Worm (Caenorhabditis elegans) whole organism, mixed stage, embryonic: ENCODE measurements around the gene F38C2.1.

Experiments
- bed-3 ChIP-seq: fragments of 200-800 bp; sonication (Bioruptor generic); optimal IDR thresholded peaks from 3 replicates; lab custom pipeline; 2018; ENCODE audit warnings: mild to moderate bottlenecking, missing genetic modification characterization, moderate library complexity, missing compliant biosample characterization
- blmp-1 ChIP-seq: fragments of 150-350 bp; optimal IDR thresholded peaks from 2 replicates; lab custom pipeline; 2014; ENCODE audit warnings: missing biosample characterization, missing genetic modification characterization
- ceh-39 ChIP-seq: fragments of 150-350 bp; optimal IDR thresholded peaks from 2 replicates; lab custom pipeline; 2014; ENCODE audit warnings: missing biosample characterization, missing genetic modification characterization
- ceh-43 ChIP-seq: fragments of 200-800 bp; sonication (Bioruptor generic); optimal IDR thresholded peaks from 2 replicates; lab custom pipeline; 2018; ENCODE audit warnings: mild to moderate bottlenecking, missing genetic modification characterization, moderate library complexity, missing compliant biosample characterization
- ceh-83 ChIP-seq: fragments of 200-800 bp; sonication (Bioruptor generic); optimal IDR thresholded peaks from 2 replicates; lab custom pipeline; 2018; ENCODE audit warnings: mild to moderate bottlenecking, missing genetic modification characterization, missing compliant biosample characterization
- ces-1 ChIP-seq: fragments of 150-350 bp; optimal IDR thresholded peaks from 2 replicates; lab custom pipeline; 2014; ENCODE audit warnings: missing biosample characterization, missing genetic modification reagents, missing genetic modification characterization
- drap-1 ChIP-seq: fragments of 200-800 bp; sonication (Bioruptor generic); optimal IDR thresholded peaks from 3 replicates; lab custom pipeline; 2018; ENCODE audit warnings: mild to moderate bottlenecking, missing genetic modification characterization, missing compliant biosample characterization
- elt-3 ChIP-seq: fragments of 150-350 bp; optimal IDR thresholded peaks from 2 replicates; lab custom pipeline; 2014; ENCODE audit warnings: missing biosample characterization, missing genetic modification characterization
- flh-1 ChIP-seq: fragments of 200-800 bp; sonication (Bioruptor generic); optimal IDR thresholded peaks from 2 replicates; lab custom pipeline; 2018; ENCODE audit warnings: mild to moderate bottlenecking, missing genetic modification characterization, moderate library complexity, missing compliant biosample characterization
- ham-2 ChIP-seq: fragments of 200-800 bp; sonication (Bioruptor generic); optimal IDR thresholded peaks from 2 replicates; lab custom pipeline; 2018; ENCODE audit warnings: mild to moderate bottlenecking, missing genetic modification characterization, missing compliant biosample characterization
- hlh-1 ChIP-seq: fragments of 150-350 bp; optimal IDR thresholded peaks from 2 replicates; lab custom pipeline; 2014; ENCODE audit warnings: missing biosample characterization, missing genetic modification reagents, missing genetic modification characterization
- lin-32 ChIP-seq: fragments of 200-800 bp; sonication (Bioruptor generic); optimal IDR thresholded peaks from 2 replicates; lab custom pipeline; 2018; ENCODE audit warnings: mild to moderate bottlenecking, missing genetic modification characterization, missing compliant biosample characterization
- lsy-2 ChIP-seq: fragments of 150-350 bp; optimal IDR thresholded peaks from 2 replicates; lab custom pipeline; 2014; ENCODE audit warnings: missing biosample characterization, missing genetic modification characterization
- mep-1 ChIP-seq: fragments of 150-350 bp; optimal IDR thresholded peaks from 2 replicates; lab custom pipeline; 2017; ENCODE audit warnings: missing biosample characterization, missing genetic modification reagents, missing genetic modification characterization, inconsistent platforms
- mls-2 ChIP-seq: sonication (generic microtip); optimal IDR thresholded peaks from 2 replicates; lab custom pipeline; 2016; ENCODE audit warnings: mild to moderate bottlenecking, missing genetic modification characterization, moderate library complexity, missing compliant biosample characterization
- nhr-2 ChIP-seq: fragments of 150-350 bp; optimal IDR thresholded peaks from 2 replicates; lab custom pipeline; 2014; ENCODE audit warnings: missing biosample characterization, missing genetic modification characterization
- nhr-237 ChIP-seq: fragments of 150-350 bp; optimal IDR thresholded peaks from 2 replicates; lab custom pipeline; 2014; ENCODE audit warnings: missing biosample characterization, missing genetic modification characterization
- nhr-28 ChIP-seq: fragments of 150-350 bp; optimal IDR thresholded peaks from 2 replicates; lab custom pipeline; 2014; ENCODE audit warnings: missing biosample characterization, missing genetic modification characterization
- nhr-76 ChIP-seq: sonication (generic microtip); optimal IDR thresholded peaks from 2 replicates; lab custom pipeline; 2017; ENCODE audit warnings: missing biosample characterization, missing genetic modification characterization
- pha-4 ChIP-seq: fragments of 150-350 bp; optimal IDR thresholded peaks from 2 replicates; lab custom pipeline; 2018; ENCODE audit warnings: missing biosample characterization, missing genetic modification reagents, missing genetic modification characterization
- sem-2 ChIP-seq: fragments of 200-800 bp; sonication (Bioruptor generic); optimal IDR thresholded peaks from 2 replicates; lab custom pipeline; 2018; ENCODE audit warnings: mild to moderate bottlenecking, missing genetic modification characterization, missing compliant biosample characterization
- snpc-4 ChIP-seq: fragments of 150-350 bp; optimal IDR thresholded peaks from 2 replicates; lab custom pipeline; 2014; ENCODE audit warnings: missing biosample characterization, missing genetic modification characterization
- sptf-1 ChIP-seq: sonication (generic microtip); optimal IDR thresholded peaks from 2 replicates; lab custom pipeline; 2017; ENCODE audit warnings: mild to moderate bottlenecking, missing genetic modification characterization, moderate library complexity, missing compliant biosample characterization
- tbx-8 ChIP-seq: fragments of 200-800 bp; sonication (Bioruptor generic); optimal IDR thresholded peaks from 2 replicates; lab custom pipeline; 2018; ENCODE audit warnings: mild to moderate bottlenecking, missing genetic modification characterization, moderate library complexity, missing compliant biosample characterization
- unc-39 ChIP-seq: fragments of 150-350 bp; optimal IDR thresholded peaks from 2 replicates; lab custom pipeline; 2014; ENCODE audit warnings: missing biosample characterization, missing genetic modification characterization
- unc-62 ChIP-seq: fragments of 150-350 bp; optimal IDR thresholded peaks from 2 replicates; lab custom pipeline; 2014; ENCODE audit warnings: missing biosample characterization, missing genetic modification reagents, missing genetic modification characterization
- ztf-11 ChIP-seq: fragments of 150-350 bp; optimal IDR thresholded peaks from 2 replicates; lab custom pipeline; 2014; ENCODE audit warnings: missing biosample characterization, missing genetic modification characterization

F38C2.1 gene

ce11 chrIV:16277291-16277690, 30.1 kb downstream of the F38C2.1 start, which contains the start of gene F38C2.7:
Gene F38C2.7, minus strand, starts transcription at chrIV:16277391.
- no peak for TF ChIP-seq unc-39 (tag; lab: Kevin White, UChicago)
- TF ChIP-seq ztf-11 (tag; lab: Kevin White, UChicago) = no peak
- no peak for TF ChIP-seq mls-2 (tag; lab: Kevin White, UChicago)
- no peak for TF ChIP-seq nhr-76 (tag; lab: Kevin White, UChicago)
- TF ChIP-seq unc-62 = no peak
- no peak for TF ChIP-seq tbx-8 (GFP tag; lab: Kevin White, UChicago)
- TF ChIP-seq ceh-43 (GFP tag; lab: Kevin White, UChicago) = no peak
- no peak for TF ChIP-seq sem-2
- no peak for TF ChIP-seq lsy-2 (tag; lab: Kevin White, UChicago)
- no peak for TF ChIP-seq nhr-28 (tag; lab: Kevin White, UChicago)
- TF ChIP-seq ham-2 (GFP tag; lab: Kevin White, UChicago) = no peak
- TF ChIP-seq lin-32 = no peak
- no peak for TF ChIP-seq ces-1 (GFP tag; lab: Kevin White, UChicago)

ce11 chrIV:16277902-16278301, 30.7 kb downstream of the F38C2.1 start, which contains the start of gene ccch-2:
Gene ccch-2, plus strand, starts transcription at chrIV:16278202.
- TF ChIP-seq nhr-237 (no peak), unc-39 (tag; lab: Kevin White, UChicago) (no peak), nhr-76 (tag; lab: Kevin White, UChicago) (no peak), ham-2 (GFP tag; lab: Kevin White, UChicago) (no peak), lsy-2 (tag; lab: Kevin White, UChicago) (no peak), blmp-1 (tag; lab: Kevin White, UChicago) (no peak), ztf-11 (tag; lab: Kevin White, UChicago) (no peak)
- TF ChIP-seq, all 35 proteins: peak for 0

- no peak for TF ChIP-seq ceh-39 (tag; lab: Kevin White, UChicago)
- TF ChIP-seq drap-1 (GFP tag; lab: Kevin White, UChicago) = no peak
- no peak for TF ChIP-seq flh-1
- no peak for TF ChIP-seq sem-2
- TF ChIP-seq ceh-83 = no peak
- no peak for TF ChIP-seq ces-1 (GFP tag; lab: Kevin White, UChicago)
- TF ChIP-seq blmp-1 (tag; lab: Kevin White, UChicago) = no peak
Observed at ce11 chrIV:16280614-16281013, 33.4 kb downstream of the F38C2.1 start, which contains the start of gene clec-191. Gene clec-191, minus strand, starts transcription at chrIV:16280714.

- no peak for TF ChIP-seq hlh-1 (tag; lab: Kevin White, UChicago)
- TF ChIP-seq lsy-2 (tag; lab: Kevin White, UChicago) = no peak
- no peak for TF ChIP-seq pha-4 (tag; lab: Kevin White, UChicago)
- TF ChIP-seq unc-39 (tag; lab: Kevin White, UChicago) = no peak
- TF ChIP-seq ceh-39 (tag; lab: Kevin White, UChicago) = no peak
Observed at ce11 chrIV:16290745-16291144, 43.5 kb downstream of the F38C2.1 start, which contains the start of gene srz-75. Gene srz-75, minus strand, starts transcription at chrIV:16290845.

ce11 chrIV:16293889-16294288, 46.7 kb downstream of the F38C2.1 start:
- TF ChIP-seq mls-2 (tag; lab: Kevin White, UChicago) (no peak), hlh-1 (tag; lab: Kevin White, UChicago) (no peak), nhr-28 (tag; lab: Kevin White, UChicago) (no peak)

- no peak for TF ChIP-seq snpc-4
- no peak for TF ChIP-seq ztf-11 (tag; lab: Kevin White, UChicago)
- TF ChIP-seq lin-32 = no peak
- no peak for TF ChIP-seq ceh-43 (GFP tag; lab: Kevin White, UChicago)
- no peak for TF ChIP-seq mls-2 (tag; lab: Kevin White, UChicago)
- no peak for TF ChIP-seq unc-62
- TF ChIP-seq bed-3 (GFP tag; lab: Kevin White, UChicago) = no peak
- TF ChIP-seq nhr-237 = no peak
- TF ChIP-seq sptf-1 (tag; lab: Kevin White, UChicago) = no peak
- TF ChIP-seq nhr-2 (tag; lab: Kevin White, UChicago) = no peak
- no peak for TF ChIP-seq flh-1
- TF ChIP-seq hlh-1 (tag; lab: Kevin White, UChicago) = no peak
- TF ChIP-seq pha-4 (tag; lab: Kevin White, UChicago) = no peak
- TF ChIP-seq ceh-39 (tag; lab: Kevin White, UChicago) = no peak
- TF ChIP-seq elt-3 (tag; lab: Kevin White, UChicago) = no peak
- no peak for TF ChIP-seq drap-1 (GFP tag; lab: Kevin White, UChicago)
- TF ChIP-seq mep-1 (tag; lab: Kevin White, UChicago) = no peak
- no peak for TF ChIP-seq sem-2
- no peak for TF ChIP-seq lsy-2 (tag; lab: Kevin White, UChicago)
- no peak for TF ChIP-seq blmp-1 (tag; lab: Kevin White, UChicago)
Observed at ce11 chrIV:16298851-16299250, 51.6 kb downstream of the F38C2.1 start, which contains the start of gene srz-72. Gene srz-72, plus strand, starts transcription at chrIV:16299151.
